Fruit fly (Drosophila melanogaster) whole organism, embryonic: Measurements from ENCODE around the gene IntS4.

Experiments
- Blimp-1 ChIP-seq: fragments of 200-800 bp; sonication (Bioruptor generic); optimal IDR thresholded peaks from 3 replicates; lab custom pipeline; 2018; ENCODE audit warnings: missing biosample characterization, missing genetic modification characterization, mild to moderate bottlenecking, moderate library complexity, missing genetic modification reagents
- CG1024 ChIP-seq: fragments of 200-800 bp; sonication (Bioruptor generic); IDR thresholded peaks from 2 replicates; pipeline ENCODE4 v1.3.6; 2022; ENCODE audit warnings: missing biosample characterization, missing genetic modification characterization
- CG10274 ChIP-seq: fragments of 200-800 bp; sonication (Bioruptor generic); optimal IDR thresholded peaks from 3 replicates; lab custom pipeline; 2017; ENCODE audit warnings: missing biosample characterization, mild to moderate bottlenecking, missing genetic modification characterization
- CG11085 ChIP-seq: fragments of 200-800 bp; sonication (Bioruptor generic); IDR thresholded peaks from 2 replicates; pipeline ENCODE4 v1.3.6; 2022; ENCODE audit warnings: missing biosample characterization, missing genetic modification characterization
- CG11398 ChIP-seq: fragments of 200-800 bp; sonication (Bioruptor generic); optimal IDR thresholded peaks from 2 replicates; lab custom pipeline; 2016; ENCODE audit warnings: missing biosample characterization, missing genetic modification characterization
- CG11695 ChIP-seq: fragments of 200-800 bp; sonication (Bioruptor generic); IDR thresholded peaks from 3 replicates; pipeline ENCODE4 v1.3.6; 2022; ENCODE audit warnings: missing biosample characterization, missing genetic modification characterization
- CG12155 ChIP-seq: fragments of 200-800 bp; sonication (Bioruptor generic); optimal IDR thresholded peaks from 3 replicates; lab custom pipeline; 2016; ENCODE audit warnings: missing biosample characterization, missing genetic modification characterization
- CG13624 ChIP-seq: fragments of 200-800 bp; sonication (Bioruptor generic); optimal IDR thresholded peaks from 2 replicates; lab custom pipeline; 2016; ENCODE audit warnings: missing biosample characterization, missing genetic modification characterization
- CG13775 ChIP-seq: fragments of 200-800 bp; sonication (Bioruptor generic); optimal IDR thresholded peaks from 3 replicates; lab custom pipeline; 2017; ENCODE audit warnings: missing biosample characterization, mild to moderate bottlenecking, missing genetic modification characterization
- CG14667 ChIP-seq: fragments of 200-800 bp; sonication (Bioruptor generic); IDR thresholded peaks from 2 replicates; pipeline ENCODE4 v1.3.6; 2022; ENCODE audit warnings: missing biosample characterization, missing genetic modification characterization
- CG1602 ChIP-seq: fragments of 200-800 bp; sonication (Bioruptor generic); optimal IDR thresholded peaks from 3 replicates; lab custom pipeline; 2016; ENCODE audit warnings: missing biosample characterization, missing genetic modification characterization
- CG18262 ChIP-seq: fragments of 200-800 bp; optimal IDR thresholded peaks from 3 replicates; lab custom pipeline; 2019; ENCODE audit warnings: missing biosample characterization, mild to moderate bottlenecking, missing genetic modification characterization, moderate library complexity
- CG2712 ChIP-seq: fragments of 200-800 bp; optimal IDR thresholded peaks from 3 replicates; lab custom pipeline; 2019; ENCODE audit warnings: missing biosample characterization, mild to moderate bottlenecking, missing genetic modification characterization, moderate library complexity
- CG32772 ChIP-seq: fragments of 200-800 bp; sonication (Bioruptor generic); IDR thresholded peaks from 2 replicates; pipeline ENCODE4 v1.3.6; 2022; ENCODE audit warnings: missing biosample characterization, missing genetic modification characterization
- CG3838 ChIP-seq: fragments of 200-800 bp; sonication (Bioruptor generic); optimal IDR thresholded peaks from 3 replicates; lab custom pipeline; 2016; ENCODE audit warnings: missing biosample characterization, missing genetic modification characterization
- CG4404 ChIP-seq: fragments of 200-800 bp; sonication (Bioruptor generic); IDR thresholded peaks from 2 replicates; pipeline ENCODE4 v1.3.6; 2022; ENCODE audit warnings: missing biosample characterization, missing genetic modification characterization
- CG6254 ChIP-seq: fragments of 200-800 bp; sonication (Bioruptor generic); optimal IDR thresholded peaks from 3 replicates; lab custom pipeline; 2017; ENCODE audit warnings: mild to moderate bottlenecking, missing biosample characterization, missing genetic modification reagents, missing genetic modification characterization
- CG6272 ChIP-seq: fragments of 200-800 bp; sonication (Bioruptor generic); IDR thresholded peaks from 2 replicates; pipeline ENCODE4 v1.3.6; 2022; ENCODE audit warnings: missing biosample characterization, missing genetic modification characterization
- CG7556 ChIP-seq: fragments of 200-800 bp; sonication (Bioruptor generic); optimal IDR thresholded peaks from 2 replicates; lab custom pipeline; 2017; ENCODE audit warnings: missing biosample characterization, mild to moderate bottlenecking, missing genetic modification characterization
- CG7839 ChIP-seq: fragments of 200-800 bp; sonication (Bioruptor generic); optimal IDR thresholded peaks from 3 replicates; lab custom pipeline; 2018; ENCODE audit warnings: missing biosample characterization, mild to moderate bottlenecking, missing genetic modification characterization, moderate library complexity
- CG8388 ChIP-seq: fragments of 200-800 bp; sonication (Bioruptor generic); optimal IDR thresholded peaks from 2 replicates; lab custom pipeline; 2019; ENCODE audit warnings: missing biosample characterization, mild to moderate bottlenecking, missing genetic modification characterization, moderate library complexity
- CG8478 ChIP-seq: fragments of >200 bp; optimal IDR thresholded peaks from 2 replicates; lab custom pipeline; 2018
- Camta ChIP-seq: fragments of 200-800 bp; sonication (Bioruptor generic); optimal IDR thresholded peaks from 2 replicates; lab custom pipeline; 2016; ENCODE audit warnings: missing biosample characterization, missing genetic modification characterization
- Dfd ChIP-seq, 2 experiments: fragments of >200 bp; optimal IDR thresholded peaks; 2 replicates each; lab custom pipeline; 2017; ENCODE audit warnings: missing biosample characterization in 2 of 2, missing genetic modification characterization in 2 of 2
- Doc2 ChIP-seq: fragments of 200-800 bp; sonication (Bioruptor generic); IDR thresholded peaks from 2 replicates; pipeline ENCODE4 v1.3.6; 2022; ENCODE audit warnings: missing biosample characterization, missing genetic modification characterization
- Doc3 ChIP-seq: fragments of 200-800 bp; sonication (Bioruptor generic); IDR thresholded peaks from 3 replicates; pipeline ENCODE4 v1.3.6; 2022; ENCODE audit warnings: missing biosample characterization, missing genetic modification characterization; ENCODE audit not compliant: partially characterized antibody
- Fer3 ChIP-seq: fragments of 200-800 bp; sonication (Bioruptor generic); optimal IDR thresholded peaks from 2 replicates; lab custom pipeline; 2018; ENCODE audit warnings: missing biosample characterization, mild to moderate bottlenecking, missing genetic modification characterization, moderate library complexity
- HHEX ChIP-seq: fragments of 200-800 bp; sonication (Bioruptor generic); optimal IDR thresholded peaks from 3 replicates; lab custom pipeline; 2017; ENCODE audit warnings: missing biosample characterization, mild to moderate bottlenecking, missing genetic modification characterization, missing genetic modification reagents
- Mad ChIP-seq: fragments of 200-800 bp; sonication (Bioruptor generic); optimal IDR thresholded peaks from 2 replicates; lab custom pipeline; 2016; ENCODE audit warnings: missing biosample characterization, missing genetic modification characterization
- Nf-YB ChIP-seq: fragments of 200-800 bp; sonication (Bioruptor generic); optimal IDR thresholded peaks from 3 replicates; lab custom pipeline; 2019; ENCODE audit warnings: missing biosample characterization, mild to moderate bottlenecking, missing genetic modification characterization, moderate library complexity
- Poxn ChIP-seq: fragments of 200-800 bp; sonication (Bioruptor generic); IDR thresholded peaks from 2 replicates; pipeline ENCODE4 v1.3.6; 2022; ENCODE audit warnings: missing biosample characterization, missing genetic modification characterization
- Six4 ChIP-seq: fragments of 200-800 bp; sonication (Bioruptor generic); optimal IDR thresholded peaks from 2 replicates; lab custom pipeline; 2016; ENCODE audit warnings: missing biosample characterization, missing genetic modification characterization
- Sox102F ChIP-seq: fragments of 200-800 bp; sonication (Bioruptor generic); optimal IDR thresholded peaks from 2 replicates; lab custom pipeline; 2018; ENCODE audit warnings: missing biosample characterization, mild to moderate bottlenecking, missing genetic modification characterization, moderate library complexity
- Trl ChIP-seq, 3 experiments: fragments of >200 bp in 2 of 3; fragments of 200-800 bp in 1 of 3; sonication (Bioruptor generic) in 1 of 3; optimal IDR thresholded peaks; 2 replicates in 1 of 3; 3 replicates in 2 of 3; lab custom pipeline; 2016 to 2017; ENCODE audit warnings: missing biosample characterization in 1 of 3, missing genetic modification characterization in 1 of 3
- abd-A ChIP-seq: fragments of 200-800 bp; sonication (Bioruptor generic); optimal IDR thresholded peaks from 3 replicates; lab custom pipeline; 2019; ENCODE audit warnings: missing biosample characterization, mild to moderate bottlenecking, missing genetic modification characterization, moderate library complexity
- ci ChIP-seq: fragments of 200-800 bp; sonication (Bioruptor generic); IDR thresholded peaks from 3 replicates; pipeline ENCODE4 v1.3.6; 2022; ENCODE audit warnings: missing biosample characterization, missing genetic modification characterization
- dati ChIP-seq: fragments of 200-800 bp; sonication (Bioruptor generic); IDR thresholded peaks from 2 replicates; pipeline ENCODE4 v1.3.6; 2022; ENCODE audit warnings: missing biosample characterization, missing genetic modification characterization
- dm ChIP-seq: fragments of 200-800 bp; sonication (Bioruptor generic); optimal IDR thresholded peaks from 3 replicates; lab custom pipeline; 2016; ENCODE audit warnings: missing biosample characterization, missing genetic modification characterization
- dpn ChIP-seq, 2 experiments: fragments of 200-800 bp; sonication (Bioruptor generic); optimal IDR thresholded peaks; 3 replicates each; lab custom pipeline; 2016; ENCODE audit warnings: missing biosample characterization in 2 of 2, missing genetic modification characterization in 2 of 2
- en ChIP-seq: fragments of 200-800 bp; sonication (Bioruptor generic); optimal IDR thresholded peaks from 2 replicates; lab custom pipeline; 2016; ENCODE audit warnings: missing biosample characterization, missing genetic modification characterization
- ewg ChIP-seq: fragments of 200-800 bp; sonication (Bioruptor generic); optimal IDR thresholded peaks from 3 replicates; lab custom pipeline; 2017; ENCODE audit warnings: mild to moderate bottlenecking, missing biosample characterization, missing genetic modification reagents, missing genetic modification characterization
- fd96Cb ChIP-seq: fragments of 200-800 bp; sonication (Bioruptor generic); optimal IDR thresholded peaks from 2 replicates; lab custom pipeline; 2018; ENCODE audit warnings: missing biosample characterization, mild to moderate bottlenecking, missing genetic modification characterization, moderate library complexity
- gsb ChIP-seq: fragments of 200-800 bp; sonication (Bioruptor generic); IDR thresholded peaks from 2 replicates; pipeline ENCODE4 v1.3.6; 2022; ENCODE audit warnings: missing biosample characterization, missing genetic modification characterization
- hb ChIP-seq: fragments of 200-800 bp; sonication (Bioruptor generic); IDR thresholded peaks from 3 replicates; pipeline ENCODE4 v1.3.6; 2022; ENCODE audit warnings: missing biosample characterization, missing genetic modification characterization; ENCODE audit not compliant: partially characterized antibody
- klu ChIP-seq: fragments of 200-800 bp; sonication (Bioruptor generic); IDR thresholded peaks from 2 replicates; pipeline ENCODE4 v1.3.6; 2022; ENCODE audit warnings: missing biosample characterization, missing genetic modification characterization
- knrl ChIP-seq: fragments of 200-800 bp; sonication (Bioruptor generic); IDR thresholded peaks from 3 replicates; pipeline ENCODE4 v1.3.6; 2022; ENCODE audit warnings: missing biosample characterization, missing genetic modification characterization; ENCODE audit not compliant: partially characterized antibody
- lbe ChIP-seq: fragments of 200-800 bp; sonication (Bioruptor generic); optimal IDR thresholded peaks from 2 replicates; lab custom pipeline; 2016; ENCODE audit warnings: missing biosample characterization, mild to moderate bottlenecking, missing genetic modification characterization
- pita ChIP-seq: fragments of 200-800 bp; sonication (Bioruptor generic); optimal IDR thresholded peaks from 2 replicates; lab custom pipeline; 2017; ENCODE audit warnings: missing biosample characterization, mild to moderate bottlenecking, missing genetic modification characterization
- scrt ChIP-seq: fragments of 200-800 bp; sonication (Bioruptor generic); optimal IDR thresholded peaks from 2 replicates; lab custom pipeline; 2018; ENCODE audit warnings: missing biosample characterization, mild to moderate bottlenecking, missing genetic modification characterization, moderate library complexity
- seq ChIP-seq: fragments of 200-800 bp; sonication (Bioruptor generic); IDR thresholded peaks from 2 replicates; pipeline ENCODE4 v1.3.6; 2022; ENCODE audit warnings: missing biosample characterization, missing genetic modification characterization
- tgo ChIP-seq: fragments of 200-800 bp; sonication (Bioruptor generic); IDR thresholded peaks from 3 replicates; pipeline ENCODE4 v1.3.6; 2022; ENCODE audit warnings: missing biosample characterization, missing genetic modification characterization
- ttk ChIP-seq: fragments of 200-800 bp; sonication (Bioruptor generic); IDR thresholded peaks from 2 replicates; pipeline ENCODE4 v2.1.2; 2022; ENCODE audit warnings: missing biosample characterization, missing genetic modification characterization

IntS4 gene

DNA sequence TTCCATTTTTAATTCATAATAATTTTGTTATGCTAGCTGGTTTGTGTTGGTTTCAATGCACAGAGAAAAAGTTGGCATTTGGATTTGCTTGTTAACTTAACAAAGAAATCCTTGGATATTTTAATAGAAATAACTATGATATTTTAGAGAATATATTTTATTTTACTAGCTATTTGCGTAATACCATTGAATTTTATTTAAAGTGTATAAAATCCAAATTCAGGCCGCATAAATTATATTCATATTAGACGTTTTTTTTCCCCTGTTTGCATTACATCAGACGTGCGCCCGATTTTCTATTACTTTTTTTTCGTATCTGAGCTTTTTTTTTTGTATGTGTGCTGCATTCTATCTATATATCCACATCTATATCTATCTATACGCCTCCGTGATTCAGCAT, 23.8 kb downstream of the IntS4 start (continued):
- TF ChIP-seq CG1602 (GFP tag; lab: Kevin White, UChicago), result no peak
- 0 out of 3 replicates have a peak, but pooled peaks have one; percentile 17 for TF ChIP-seq ci (GFP tag; lab: Robert Waterston, UW)
- TF ChIP-seq CG10274 (GFP tag; lab: Kevin White, UChicago), result no peak
- TF ChIP-seq Sox102F, result peak; percentile 60
- no peak for TF ChIP-seq Doc2 (GFP tag; lab: Robert Waterston, UW)
- TF ChIP-seq CG32772 (GFP tag; lab: Robert Waterston, UW), result 0 out of 2 replicates have a peak, but pooled peaks have one; percentile 20
- no peak for TF ChIP-seq hb (GFP tag; lab: Robert Waterston, UW)
- TF ChIP-seq CG8478 (lab: Kevin White, UChicago), result no peak
- TF ChIP-seq dpn (GFP tag; optimal IDR thresholded peaks at IDR 0.05; lab: Kevin White, UChicago), result no peak
- TF ChIP-seq Blimp-1, result peak; percentile 31
- TF ChIP-seq ttk (GFP tag; lab: Robert Waterston, UW), result no peak
- TF ChIP-seq CG11695, result no peak
- no peak for TF ChIP-seq CG8388
- no peak for TF ChIP-seq dm (GFP tag; lab: Kevin White, UChicago)
- no peak for TF ChIP-seq Dfd (GFP tag; optimal IDR thresholded peaks at IDR 0.05; lab: Kevin White, UChicago)
- no peak for TF ChIP-seq Mad (GFP tag; lab: Kevin White, UChicago)
- TF ChIP-seq CG11085 (GFP tag; lab: Robert Waterston, UW), result no peak
- TF ChIP-seq Doc3 (GFP tag; lab: Robert Waterston, UW), result no peak
- no peak for TF ChIP-seq CG12155 (GFP tag; lab: Kevin White, UChicago)
- no peak for TF ChIP-seq lbe (GFP tag; lab: Kevin White, UChicago)
- TF ChIP-seq CG18262 (tag; lab: Kevin White, UChicago), result peak; percentile 26
- no peak for TF ChIP-seq pita (GFP tag; lab: Kevin White, UChicago)
- no peak for TF ChIP-seq CG4404 (GFP tag; lab: Robert Waterston, UW)
- TF ChIP-seq ewg (GFP tag; lab: Kevin White, UChicago), result no peak
- TF ChIP-seq Six4, result no peak
- TF ChIP-seq HHEX, result no peak
- no peak for TF ChIP-seq seq (GFP tag; lab: Robert Waterston, UW)
- TF ChIP-seq CG1024, result no peak
- no peak for TF ChIP-seq gsb
- TF ChIP-seq CG3838 (GFP tag; lab: Kevin White, UChicago), result no peak
- no peak for TF ChIP-seq CG11398 (GFP tag; lab: Kevin White, UChicago)
- no peak for TF ChIP-seq Fer3 (tag; lab: Kevin White, UChicago)
- TF ChIP-seq Nf-YB, result no peak
- TF ChIP-seq CG7839 (tag; lab: Kevin White, UChicago), result peak; percentile 32
- no peak for TF ChIP-seq dati (GFP tag; lab: Robert Waterston, UW)
- no peak for TF ChIP-seq klu (GFP tag; lab: Robert Waterston, UW)
- no peak for TF ChIP-seq CG13775 (GFP tag; lab: Kevin White, UChicago)
- TF ChIP-seq CG6254 (GFP tag; lab: Kevin White, UChicago), result no peak
- TF ChIP-seq Camta (GFP tag; lab: Kevin White, UChicago), result no peak
- no peak for TF ChIP-seq en (GFP tag; lab: Kevin White, UChicago)
- TF ChIP-seq Poxn (GFP tag; lab: Robert Waterston, UW), result no peak
- TF ChIP-seq fd96Cb, result peak; percentile 12
- no peak for TF ChIP-seq CG13624 (GFP tag; lab: Kevin White, UChicago)
- peak; percentile 34; the same call in 2 of the 3 replicates for TF ChIP-seq tgo (GFP tag; lab: Robert Waterston, UW)
- no peak for TF ChIP-seq scrt (GFP tag; lab: Kevin White, UChicago)
- no peak for TF ChIP-seq CG7556
- no peak for TF ChIP-seq abd-A (tag; lab: Kevin White, UChicago)
- TF ChIP-seq Trl (optimal IDR thresholded peaks at IDR 0.05; lab: Kevin White, UChicago), result no peak
- no peak for TF ChIP-seq Trl (GFP tag; optimal IDR thresholded peaks at IDR 0.05; lab: Kevin White, UChicago)
- no peak for TF ChIP-seq knrl (GFP tag; lab: Robert Waterston, UW)
- TF ChIP-seq CG6272 (GFP tag; lab: Robert Waterston, UW), result no peak
- peak; percentile 38 for TF ChIP-seq CG2712 (tag; lab: Kevin White, UChicago)
- no peak for TF ChIP-seq CG14667 (GFP tag; lab: Robert Waterston, UW)
